Fruit fly (Drosophila melanogaster) Kc167 (cell line): ENCODE measurements around the gene Pde6.

ENCODE experiments used
- Myc ChIP-seq: fragments of >200 bp; optimal IDR thresholded peaks from 2 replicates; lab custom pipeline; 2017; ENCODE audit warnings: missing external identifiers
- Sin3A ChIP-seq: fragments of >200 bp; optimal IDR thresholded peaks from 2 replicates; lab custom pipeline; 2018; ENCODE audit warnings: missing external identifiers
- insv ChIP-seq: fragments of >200 bp; optimal IDR thresholded peaks from 3 replicates; lab custom pipeline; 2018; ENCODE audit warnings: missing external identifiers
- psq ChIP-seq: fragments of >200 bp; optimal IDR thresholded peaks from 2 replicates; lab custom pipeline; 2017; ENCODE audit warnings: missing external identifiers
- ttk ChIP-seq: sonication (Bioruptor generic); optimal IDR thresholded peaks from 2 replicates; lab custom pipeline; 2017; ENCODE audit warnings: missing external identifiers

dm6 chr3R:14574962-14575717 is 17.0 kb upstream of the Pde6 start:
- no peak for TF ChIP-seq insv
- TF ChIP-seq Myc (lab: Kevin White, UChicago): no peak
- no peak for TF ChIP-seq psq (lab: Kevin White, UChicago)
- no peak for TF ChIP-seq Sin3A (lab: Kevin White, UChicago)
- TF ChIP-seq ttk (lab: Kevin White, UChicago): no peak
